Fruit fly (Drosophila melanogaster) whole organism, adult: ENCODE results near the gene CG9692.

Experiments
- CG12768 ChIP-seq: fragments of 200-800 bp; sonication (Bioruptor generic); optimal IDR thresholded peaks from 2 replicates; lab custom pipeline; 2017; ENCODE audit warnings: missing biosample characterization, missing genetic modification characterization, mild to moderate bottlenecking, moderate library complexity, missing genetic modification reagents
- CG14711 ChIP-seq: fragments of 200-800 bp; sonication (Bioruptor generic); optimal IDR thresholded peaks from 2 replicates; lab custom pipeline; 2018; ENCODE audit warnings: missing biosample characterization, mild to moderate bottlenecking, missing genetic modification characterization, moderate library complexity
- CG1620 ChIP-seq: fragments of 200-800 bp; sonication (Bioruptor generic); optimal IDR thresholded peaks from 2 replicates; lab custom pipeline; 2016; ENCODE audit warnings: missing biosample characterization, missing genetic modification characterization
- Clk ChIP-seq: fragments of 200-800 bp; sonication (Bioruptor generic); optimal IDR thresholded peaks from 2 replicates; lab custom pipeline; 2017; ENCODE audit warnings: missing biosample characterization, missing genetic modification characterization
- Crg-1 ChIP-seq: fragments of 200-800 bp; sonication (Bioruptor generic); optimal IDR thresholded peaks from 2 replicates; lab custom pipeline; 2016; ENCODE audit warnings: missing biosample characterization, missing genetic modification characterization
- bab1 ChIP-seq: fragments of 200-800 bp; sonication (Bioruptor generic); optimal IDR thresholded peaks from 3 replicates; lab custom pipeline; 2019; ENCODE audit warnings: missing biosample characterization, mild to moderate bottlenecking, missing genetic modification characterization, moderate library complexity
- cic ChIP-seq: fragments of 200-800 bp; sonication (Bioruptor generic); optimal IDR thresholded peaks from 2 replicates; lab custom pipeline; 2017; ENCODE audit warnings: missing biosample characterization, mild to moderate bottlenecking, missing genetic modification characterization, moderate library complexity
- kay ChIP-seq: fragments of 200-800 bp; sonication (Bioruptor generic); peaks from one replicate; lab custom pipeline; 2016; ENCODE audit warnings: missing biosample characterization, missing genetic modification characterization, borderline replicate concordance
- ovo ChIP-seq: fragments of 200-800 bp; sonication (Bioruptor generic); optimal IDR thresholded peaks from 2 replicates; lab custom pipeline; 2016; ENCODE audit warnings: missing biosample characterization, missing genetic modification characterization
- pad ChIP-seq: fragments of 200-800 bp; sonication (Bioruptor generic); optimal IDR thresholded peaks from 3 replicates; lab custom pipeline; 2017; ENCODE audit warnings: missing biosample characterization, missing genetic modification characterization, mild to moderate bottlenecking, moderate library complexity, missing genetic modification reagents
- tj ChIP-seq: fragments of 200-800 bp; sonication (Bioruptor generic); optimal IDR thresholded peaks from 3 replicates; lab custom pipeline; 2017; ENCODE audit warnings: missing biosample characterization, mild to moderate bottlenecking, missing genetic modification characterization, moderate library complexity
- toe ChIP-seq: fragments of 200-800 bp; sonication (Bioruptor generic); optimal IDR thresholded peaks from 2 replicates; lab custom pipeline; 2016; ENCODE audit warnings: missing biosample characterization, missing genetic modification characterization

dm6 chr3L:16709673-16710257 is 5.0 kb downstream of the CG9692 start:
- TF ChIP-seq toe (GFP tag; lab: Kevin White, UChicago) (no peak), kay (GFP tag; lab: Kevin White, UChicago) (peak; percentile 92), CG14711 (tag; lab: Kevin White, UChicago) (peak; percentile 5), bab1 (GFP tag; lab: Kevin White, UChicago) (no peak), Clk (GFP tag; lab: Kevin White, UChicago) (no peak), pad (GFP tag; lab: Kevin White, UChicago) (no peak), CG1620 (GFP tag; lab: Kevin White, UChicago) (no peak), tj (no peak), Crg-1 (no peak), cic (no peak), CG12768 (GFP tag; lab: Kevin White, UChicago) (no peak), ovo (no peak)
